Worm (Caenorhabditis elegans) whole organism, L1 larva: ENCODE data around the gene T25B9.6.

Experiments used
- C04F5.9 ChIP-seq: sonication (generic microtip); optimal IDR thresholded peaks from 2 replicates; lab custom pipeline; 2016; ENCODE audit warnings: missing genetic modification characterization, missing compliant biosample characterization
- C34B4.2 ChIP-seq: sonication (generic microtip); optimal IDR thresholded peaks from 2 replicates; lab custom pipeline; 2017; ENCODE audit warnings: mild to moderate bottlenecking, missing genetic modification characterization, missing compliant biosample characterization
- F16B12.6 ChIP-seq: fragments of 150-350 bp; optimal IDR thresholded peaks from 2 replicates; lab custom pipeline; 2014; ENCODE audit warnings: missing biosample characterization, missing genetic modification characterization
- Y116A8C.19 ChIP-seq: sonication (generic microtip); optimal IDR thresholded peaks from 2 replicates; lab custom pipeline; 2016; ENCODE audit warnings: missing compliant biosample characterization, missing genetic modification characterization, borderline replicate concordance
- aha-1 ChIP-seq: fragments of 150-350 bp; optimal IDR thresholded peaks from 2 replicates; lab custom pipeline; 2014; ENCODE audit warnings: missing biosample characterization, missing genetic modification characterization
- ama-1 ChIP-seq: fragments of 150-350 bp; optimal IDR thresholded peaks from 2 replicates; lab custom pipeline; 2014
- blmp-1 ChIP-seq: fragments of 150-350 bp; optimal IDR thresholded peaks from 2 replicates; lab custom pipeline; 2014; ENCODE audit warnings: missing biosample characterization, missing genetic modification characterization
- ceh-82 ChIP-seq, 3 experiments: fragments of 150-350 bp in 1 of 3; sonication (generic microtip) in 2 of 3; optimal IDR thresholded peaks; 2 replicates each; lab custom pipeline; 2014 to 2017; ENCODE audit warnings: missing biosample characterization in 3 of 3, missing genetic modification characterization in 3 of 3
- ceh-88 ChIP-seq: fragments of 200-800 bp; sonication (Bioruptor generic); IDR thresholded peaks from 2 replicates; pipeline ENCODE4 v1.3.6; 2022; ENCODE audit warnings: missing genetic modification characterization, missing compliant biosample characterization
- ces-1 ChIP-seq: fragments of 150-350 bp; optimal IDR thresholded peaks from 2 replicates; lab custom pipeline; 2014; ENCODE audit warnings: missing biosample characterization, missing genetic modification reagents, missing genetic modification characterization
- dsc-1 ChIP-seq: sonication (generic microtip); optimal IDR thresholded peaks from 2 replicates; lab custom pipeline; 2016; ENCODE audit warnings: mild to moderate bottlenecking, missing genetic modification characterization, missing compliant biosample characterization
- efl-1 ChIP-seq, 4 experiments: fragments of 150-350 bp; optimal IDR thresholded peaks in 3 of 4; peaks in 1 of 4; 1 replicate in 1 of 4; 2 replicates in 3 of 4; lab custom pipeline; 2014; ENCODE audit warnings: missing biosample characterization in 2 of 4, missing genetic modification characterization in 2 of 4, missing genetic modification reagents in 2 of 4
- efl-3 ChIP-seq: fragments of 200-800 bp; sonication (Bioruptor generic); optimal IDR thresholded peaks from 2 replicates; lab custom pipeline; 2018; ENCODE audit warnings: mild to moderate bottlenecking, missing genetic modification characterization, missing compliant biosample characterization
- egl-27 ChIP-seq, 2 experiments: fragments of 150-350 bp in 1 of 2; sonication (generic microtip); optimal IDR thresholded peaks; 3 replicates each; lab custom pipeline; 2017 to 2018; ENCODE audit warnings: missing biosample characterization in 2 of 2, missing genetic modification characterization in 2 of 2, missing genetic modification reagents in 2 of 2
- elt-2 ChIP-seq: sonication (generic microtip); optimal IDR thresholded peaks from 2 replicates; lab custom pipeline; 2016; ENCODE audit warnings: missing genetic modification characterization, mild to moderate bottlenecking, inconsistent platforms, missing compliant biosample characterization, missing genetic modification reagents
- elt-3 ChIP-seq, 6 experiments: fragments of 150-350 bp in 1 of 6; sonication (generic microtip); optimal IDR thresholded peaks; 2 replicates each; lab custom pipeline; 2017 to 2018; ENCODE audit warnings: missing biosample characterization in 6 of 6, missing genetic modification characterization in 6 of 6, inconsistent platforms in 1 of 6
- fkh-8 ChIP-seq: sonication (generic microtip); optimal IDR thresholded peaks from 2 replicates; lab custom pipeline; 2016; ENCODE audit warnings: mild to moderate bottlenecking, missing genetic modification characterization, missing compliant biosample characterization
- fos-1 ChIP-seq: fragments of 150-350 bp; optimal IDR thresholded peaks from 2 replicates; lab custom pipeline; 2014; ENCODE audit warnings: missing biosample characterization, missing genetic modification characterization
- grh-1 ChIP-seq: fragments of 200-800 bp; sonication (Bioruptor generic); IDR thresholded peaks from 2 replicates; pipeline ENCODE4 v1.3.6; 2022; ENCODE audit warnings: missing genetic modification reagents, missing genetic modification characterization, missing compliant biosample characterization
- hlh-17 ChIP-seq: fragments of 200-800 bp; sonication (Bioruptor generic); optimal IDR thresholded peaks from 2 replicates; lab custom pipeline; 2018; ENCODE audit warnings: missing genetic modification characterization, mild to moderate bottlenecking, missing compliant biosample characterization, moderate library complexity, borderline replicate concordance
- hlh-4 ChIP-seq: sonication (generic microtip); optimal IDR thresholded peaks from 2 replicates; lab custom pipeline; 2016; ENCODE audit warnings: mild to moderate bottlenecking, missing genetic modification characterization, missing compliant biosample characterization
- hpl-2 ChIP-seq: fragments of 150-350 bp; optimal IDR thresholded peaks from 2 replicates; lab custom pipeline; 2014; ENCODE audit warnings: missing biosample characterization, missing genetic modification reagents, missing genetic modification characterization
- isw-1 ChIP-seq: fragments of 200-800 bp; sonication (Bioruptor generic); IDR thresholded peaks from 2 replicates; pipeline ENCODE4 v1.3.6; 2022; ENCODE audit warnings: missing genetic modification characterization, missing compliant biosample characterization
- jun-1 ChIP-seq: fragments of 150-350 bp; optimal IDR thresholded peaks from 2 replicates; lab custom pipeline; 2014; ENCODE audit warnings: missing biosample characterization, missing genetic modification reagents, missing genetic modification characterization
- lin-14 ChIP-seq: fragments of 200-800 bp; sonication (Bioruptor generic); optimal IDR thresholded peaks from 2 replicates; lab custom pipeline; 2018; ENCODE audit warnings: mild to moderate bottlenecking, missing genetic modification characterization, moderate library complexity, missing compliant biosample characterization
- lir-3 ChIP-seq: sonication (generic microtip); optimal IDR thresholded peaks from 2 replicates; lab custom pipeline; 2016; ENCODE audit warnings: mild to moderate bottlenecking, missing genetic modification characterization, moderate library complexity, missing compliant biosample characterization; ENCODE audit not compliant: poor library complexity
- lsy-2 ChIP-seq, 2 experiments: fragments of 150-350 bp; optimal IDR thresholded peaks; 2 replicates each; lab custom pipeline; 2014; ENCODE audit warnings: missing biosample characterization in 2 of 2, missing genetic modification characterization in 2 of 2
- nhr-11 ChIP-seq: fragments of 150-350 bp; optimal IDR thresholded peaks from 2 replicates; lab custom pipeline; 2014; ENCODE audit warnings: missing biosample characterization, missing genetic modification characterization
- nhr-20 ChIP-seq: sonication (generic microtip); optimal IDR thresholded peaks from 2 replicates; lab custom pipeline; 2016; ENCODE audit warnings: mild to moderate bottlenecking, missing genetic modification characterization, missing compliant biosample characterization
- nhr-28 ChIP-seq: fragments of 150-350 bp; optimal IDR thresholded peaks from 2 replicates; lab custom pipeline; 2014; ENCODE audit warnings: missing biosample characterization, missing genetic modification characterization
- nhr-47 ChIP-seq: sonication (generic microtip); optimal IDR thresholded peaks from 2 replicates; lab custom pipeline; 2016; ENCODE audit warnings: mild to moderate bottlenecking, missing genetic modification characterization, moderate library complexity, missing compliant biosample characterization
- nhr-71 ChIP-seq: sonication (generic microtip); optimal IDR thresholded peaks from 2 replicates; lab custom pipeline; 2016; ENCODE audit warnings: mild to moderate bottlenecking, missing genetic modification characterization, moderate library complexity, missing compliant biosample characterization
- nhr-76 ChIP-seq: sonication (generic microtip); optimal IDR thresholded peaks from 2 replicates; lab custom pipeline; 2017; ENCODE audit warnings: missing biosample characterization, missing genetic modification characterization
- nhr-77 ChIP-seq: fragments of 150-350 bp; optimal IDR thresholded peaks from 2 replicates; lab custom pipeline; 2014; ENCODE audit warnings: missing biosample characterization, missing genetic modification characterization
- nhr-85 ChIP-seq: sonication (generic microtip); peaks from one replicate; lab custom pipeline; 2016; ENCODE audit warnings: missing genetic modification characterization, inconsistent platforms, missing compliant biosample characterization
- nhr-90 ChIP-seq: sonication (generic microtip); optimal IDR thresholded peaks from 2 replicates; lab custom pipeline; 2016; ENCODE audit warnings: mild to moderate bottlenecking, missing genetic modification characterization, missing compliant biosample characterization; ENCODE audit not compliant: poor library complexity
- pqm-1 ChIP-seq: sonication (generic microtip); optimal IDR thresholded peaks from 3 replicates; lab custom pipeline; 2017; ENCODE audit warnings: missing biosample characterization, missing genetic modification characterization
- skn-1 ChIP-seq: fragments of 150-350 bp; optimal IDR thresholded peaks from 2 replicates; lab custom pipeline; 2014; ENCODE audit warnings: missing biosample characterization, missing genetic modification characterization
- snpc-4 ChIP-seq: fragments of 150-350 bp; optimal IDR thresholded peaks from 2 replicates; lab custom pipeline; 2014; ENCODE audit warnings: missing biosample characterization, missing genetic modification characterization
- snu-23 ChIP-seq: sonication (generic microtip); optimal IDR thresholded peaks from 2 replicates; lab custom pipeline; 2016; ENCODE audit warnings: missing genetic modification characterization, missing compliant biosample characterization
- sptf-1 ChIP-seq: fragments of 150-350 bp; optimal IDR thresholded peaks from 2 replicates; lab custom pipeline; 2014; ENCODE audit warnings: missing biosample characterization, missing genetic modification characterization
- tbx-2 ChIP-seq: sonication (generic microtip); optimal IDR thresholded peaks from 2 replicates; lab custom pipeline; 2016; ENCODE audit warnings: missing genetic modification characterization, missing compliant biosample characterization
- tlp-1 ChIP-seq: fragments of 150-350 bp; optimal IDR thresholded peaks from 2 replicates; lab custom pipeline; 2014; ENCODE audit warnings: missing biosample characterization, missing genetic modification characterization
- unc-130 ChIP-seq: fragments of 150-350 bp; optimal IDR thresholded peaks from 2 replicates; lab custom pipeline; 2017; ENCODE audit warnings: missing biosample characterization, missing genetic modification characterization, inconsistent platforms
- unc-30 ChIP-seq: sonication (generic microtip); optimal IDR thresholded peaks from 2 replicates; lab custom pipeline; 2017; ENCODE audit warnings: missing biosample characterization, missing genetic modification characterization
- unc-86 ChIP-seq: sonication (generic microtip); optimal IDR thresholded peaks from 2 replicates; lab custom pipeline; 2016; ENCODE audit warnings: missing genetic modification characterization, missing compliant biosample characterization
- unc-98 ChIP-seq: fragments of 200-800 bp; sonication (Bioruptor generic); IDR thresholded peaks from 2 replicates; pipeline ENCODE4 v1.3.6; 2022; ENCODE audit warnings: missing genetic modification characterization, missing compliant biosample characterization
- ztf-11 ChIP-seq, 2 experiments: sonication (generic microtip); optimal IDR thresholded peaks; 2 replicates each; lab custom pipeline; 2016 to 2017; ENCODE audit warnings: missing genetic modification characterization in 2 of 2, missing biosample characterization in 1 of 2, missing compliant biosample characterization in 1 of 2
- ztf-4 ChIP-seq: fragments of 150-350 bp; optimal IDR thresholded peaks from 2 replicates; lab custom pipeline; 2014; ENCODE audit warnings: missing biosample characterization, missing genetic modification characterization

T25B9.6 gene

DNA sequence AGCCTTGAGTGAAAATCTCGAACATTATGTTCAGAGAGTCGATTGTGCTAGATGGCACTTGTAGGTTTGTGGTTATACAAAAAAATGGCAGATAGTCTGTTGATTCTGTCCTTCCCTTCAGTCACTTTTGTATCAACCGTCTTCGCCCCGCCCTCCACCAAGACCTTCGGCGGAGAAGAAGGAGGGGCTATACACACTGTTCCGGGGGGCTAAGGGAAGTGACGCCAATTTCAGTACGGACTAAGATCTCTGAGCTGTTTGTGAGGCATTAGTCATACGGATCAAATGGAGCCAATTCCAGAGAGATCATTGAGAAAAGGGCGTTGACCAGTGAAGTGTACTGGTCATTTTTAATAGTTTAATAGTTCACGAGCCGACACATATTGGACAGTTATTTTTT, 22.6 kb downstream of the T25B9.6 start, which contains the start of gene swt-3:
swt-3 (minus strand) TSS at position 101 of the 400 bp plus-strand sequence.
- TF ChIP-seq unc-130 (tag; lab: Kevin White, UChicago) (no peak), unc-30 (no peak), ceh-88 (GFP tag; lab: Robert Waterston, UW) (no peak), egl-27 (tag; optimal IDR thresholded peaks at IDR 0.05; lab: Kevin White, UChicago) (no peak), fos-1 (tag; lab: Kevin White, UChicago) (no peak), isw-1 (GFP tag; lab: Robert Waterston, UW) (no peak), fkh-8 (tag; lab: Kevin White, UChicago) (no peak), lsy-2 (tag; optimal IDR thresholded peaks at IDR 0.05; lab: Kevin White, UChicago) (no peak), F16B12.6 (tag; lab: Kevin White, UChicago) (no peak), jun-1 (tag; lab: Kevin White, UChicago) (no peak), ztf-4 (tag; lab: Kevin White, UChicago) (no peak), nhr-76 (tag; lab: Kevin White, UChicago) (no peak), aha-1 (tag; lab: Kevin White, UChicago) (no peak), hpl-2 (GFP tag; lab: Kevin White, UChicago) (no peak), nhr-77 (no peak), tlp-1 (tag; lab: Kevin White, UChicago) (no peak), C34B4.2 (tag; lab: Kevin White, UChicago) (no peak), hlh-17 (GFP tag; lab: Kevin White, UChicago) (no peak), ceh-82 (tag; optimal IDR thresholded peaks at IDR 0.05; lab: Kevin White, UChicago) (no peak)

DNA sequence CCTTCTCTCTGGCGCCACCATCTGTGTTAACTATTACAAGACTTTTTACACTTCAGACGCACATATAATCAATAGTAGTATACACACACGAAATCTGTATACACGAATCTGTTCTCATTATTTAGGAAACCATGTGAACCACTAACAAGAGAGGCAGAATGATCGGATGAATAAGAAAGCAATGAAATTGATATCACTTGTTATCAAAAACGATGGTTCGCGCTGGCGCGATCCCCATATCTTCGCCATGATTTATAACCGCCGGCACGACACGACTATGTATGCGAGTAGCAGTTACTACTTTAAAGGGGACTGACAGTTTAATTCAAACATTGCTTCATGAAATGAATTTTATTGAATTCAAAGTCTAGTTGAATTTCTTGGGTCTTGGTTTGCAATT, 23.4 kb downstream of the T25B9.6 start:
- TF ChIP-seq lin-14 (GFP tag; lab: Kevin White, UChicago) (peak; percentile 8), elt-3 (tag; optimal IDR thresholded peaks at IDR 0.05; lab: Kevin White, UChicago) (peak in 3 of 6 experiments; percentile 24 to 83 (median 34)), efl-1 (optimal IDR thresholded peaks at IDR 0.05; lab: Kevin White, UChicago) (no peak), efl-1 (GFP tag; optimal IDR thresholded peaks at IDR 0.05 in 1 of 2; lab: Kevin White, UChicago) (peak in 1 of 2 experiments; percentile 2), hlh-17 (GFP tag; lab: Kevin White, UChicago) (no peak), efl-3 (GFP tag; lab: Kevin White, UChicago) (no peak), pqm-1 (tag; lab: Kevin White, UChicago) (no peak), lir-3 (no peak), C04F5.9 (tag; lab: Kevin White, UChicago) (no peak), dsc-1 (tag; lab: Kevin White, UChicago) (no peak), nhr-85 (tag; lab: Kevin White, UChicago) (peak; percentile 15), hlh-4 (tag; lab: Kevin White, UChicago) (no peak), ztf-11 (tag; optimal IDR thresholded peaks at IDR 0.05; lab: Kevin White, UChicago) (no peak), unc-30 (no peak), snu-23 (GFP tag; lab: Kevin White, UChicago) (peak; percentile 18), Y116A8C.19 (no peak), hpl-2 (GFP tag; lab: Kevin White, UChicago) (no peak), elt-2 (tag; lab: Kevin White, UChicago) (no peak), blmp-1 (tag; lab: Kevin White, UChicago) (peak; percentile 74), nhr-71 (tag; lab: Kevin White, UChicago) (peak; percentile 2), nhr-28 (tag; lab: Kevin White, UChicago) (no peak), unc-86 (tag; lab: Kevin White, UChicago) (no peak), nhr-20 (tag; lab: Kevin White, UChicago) (peak; percentile 4)

DNA sequence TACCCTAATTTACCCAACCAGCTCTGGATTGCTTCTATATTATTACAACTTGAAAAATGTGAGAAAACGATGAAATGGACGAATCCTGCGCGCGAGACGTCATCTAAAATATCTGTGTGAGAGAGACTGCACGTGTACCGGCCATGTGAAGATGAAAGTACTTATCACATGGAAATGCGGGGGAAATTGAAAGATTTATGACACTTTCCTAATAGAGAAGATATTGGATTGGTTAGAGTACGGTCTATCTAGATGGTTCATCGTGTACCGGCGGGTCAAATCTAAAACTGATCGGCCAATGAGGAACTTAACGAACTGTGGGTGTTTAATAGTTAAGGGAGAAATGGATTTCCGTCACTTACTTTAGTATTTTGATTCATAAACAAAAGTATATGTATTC, 24.1 kb downstream of the T25B9.6 start:
- TF ChIP-seq snpc-4 (tag; lab: Kevin White, UChicago) (no peak), grh-1 (GFP tag; lab: Robert Waterston, UW) (peak; percentile 38; the same call in 1 of the 2 replicates), nhr-11 (no peak), ztf-4 (tag; lab: Kevin White, UChicago) (no peak), unc-98 (GFP tag; lab: Robert Waterston, UW) (no peak), blmp-1 (tag; lab: Kevin White, UChicago) (peak; percentile 97), ama-1 (lab: Kevin White, UChicago) (no peak), skn-1 (tag; lab: Kevin White, UChicago) (no peak), isw-1 (GFP tag; lab: Robert Waterston, UW) (no peak), nhr-47 (tag; lab: Kevin White, UChicago) (peak; percentile 22), efl-1 (optimal IDR thresholded peaks at IDR 0.05; lab: Kevin White, UChicago) (no peak), efl-1 (GFP tag; optimal IDR thresholded peaks at IDR 0.05 in 1 of 2; lab: Kevin White, UChicago) (peak in 1 of 2 experiments; percentile 89), unc-130 (tag; lab: Kevin White, UChicago) (peak; percentile 29), ces-1 (GFP tag; lab: Kevin White, UChicago) (no peak), nhr-71 (tag; lab: Kevin White, UChicago) (peak; percentile 78), nhr-90 (tag; lab: Kevin White, UChicago) (peak; percentile 75), lsy-2 (tag; optimal IDR thresholded peaks at IDR 0.05; lab: Kevin White, UChicago) (peak in 1 of 2 experiments; percentile 61), snu-23 (GFP tag; lab: Kevin White, UChicago) (peak; percentile 62), tbx-2 (peak; percentile 62), sptf-1 (tag; lab: Kevin White, UChicago) (no peak)
